Worm (Caenorhabditis elegans) whole organism, mixed stage, embryonic: ENCODE results near the gene ZC374.2.

Source experiments
- M03D4.4 ChIP-seq: sonication (generic microtip); optimal IDR thresholded peaks from 2 replicates; lab custom pipeline; 2017; ENCODE audit warnings: mild to moderate bottlenecking, missing genetic modification characterization, missing compliant biosample characterization
- ceh-43 ChIP-seq: fragments of 200-800 bp; sonication (Bioruptor generic); optimal IDR thresholded peaks from 2 replicates; lab custom pipeline; 2018; ENCODE audit warnings: mild to moderate bottlenecking, missing genetic modification characterization, moderate library complexity, missing compliant biosample characterization
- ceh-83 ChIP-seq: fragments of 200-800 bp; sonication (Bioruptor generic); optimal IDR thresholded peaks from 2 replicates; lab custom pipeline; 2018; ENCODE audit warnings: mild to moderate bottlenecking, missing genetic modification characterization, missing compliant biosample characterization
- ces-1 ChIP-seq: fragments of 150-350 bp; optimal IDR thresholded peaks from 2 replicates; lab custom pipeline; 2014; ENCODE audit warnings: missing biosample characterization, missing genetic modification reagents, missing genetic modification characterization
- elt-1 ChIP-seq: sonication (generic microtip); optimal IDR thresholded peaks from 2 replicates; lab custom pipeline; 2017; ENCODE audit warnings: missing genetic modification characterization, mild to moderate bottlenecking, missing compliant biosample characterization, antibody characterized with exemption, moderate library complexity, borderline replicate concordance; ENCODE audit not compliant: insufficient read depth
- elt-3 ChIP-seq: fragments of 150-350 bp; optimal IDR thresholded peaks from 2 replicates; lab custom pipeline; 2014; ENCODE audit warnings: missing biosample characterization, missing genetic modification characterization
- flh-1 ChIP-seq: fragments of 200-800 bp; sonication (Bioruptor generic); optimal IDR thresholded peaks from 2 replicates; lab custom pipeline; 2018; ENCODE audit warnings: mild to moderate bottlenecking, missing genetic modification characterization, moderate library complexity, missing compliant biosample characterization
- lsy-2 ChIP-seq: fragments of 150-350 bp; optimal IDR thresholded peaks from 2 replicates; lab custom pipeline; 2014; ENCODE audit warnings: missing biosample characterization, missing genetic modification characterization
- mab-5 ChIP-seq: fragments of 150-350 bp; optimal IDR thresholded peaks from 2 replicates; lab custom pipeline; 2014; ENCODE audit warnings: missing biosample characterization, missing genetic modification characterization
- nhr-28 ChIP-seq: fragments of 150-350 bp; optimal IDR thresholded peaks from 2 replicates; lab custom pipeline; 2014; ENCODE audit warnings: missing biosample characterization, missing genetic modification characterization
- sptf-1 ChIP-seq: sonication (generic microtip); optimal IDR thresholded peaks from 2 replicates; lab custom pipeline; 2017; ENCODE audit warnings: mild to moderate bottlenecking, missing genetic modification characterization, moderate library complexity, missing compliant biosample characterization

The ZC374.2 gene

DNA sequence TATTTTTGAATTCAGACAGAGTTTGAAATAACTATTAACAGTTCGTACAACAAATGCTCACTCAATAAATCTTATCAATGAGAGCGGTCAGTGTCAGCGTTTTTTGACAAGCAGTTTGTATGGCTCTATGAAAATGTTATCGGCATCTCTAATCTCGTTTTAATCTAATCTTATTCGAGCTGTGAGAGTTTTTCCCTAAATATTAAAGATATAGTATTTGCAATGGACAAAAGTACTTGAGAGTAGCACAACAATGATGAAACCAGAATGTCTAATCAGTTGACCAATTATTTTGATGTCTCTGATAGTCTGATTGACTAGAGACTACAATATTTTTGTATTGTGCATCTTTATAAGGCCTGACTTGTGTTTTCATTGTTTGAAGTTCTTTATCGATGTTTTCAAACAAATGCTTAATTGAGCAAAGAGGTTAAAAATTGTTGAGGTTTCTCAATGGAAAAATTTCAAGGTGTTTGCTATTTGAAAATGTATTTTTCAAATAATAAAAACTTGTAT lies 62.3 kb downstream of the ZC374.2 start, which contains the start of gene F19C6.5:
TSS of gene F19C6.5 (minus strand) at position 51 of the 516 bp plus-strand sequence.
- TF ChIP-seq flh-1 (GFP tag; lab: Kevin White, UChicago) = no peak
- TF ChIP-seq M03D4.4 (tag; lab: Kevin White, UChicago) = no peak
- TF ChIP-seq ces-1 = no peak
- TF ChIP-seq mab-5 = no peak
- TF ChIP-seq elt-3 (tag; lab: Kevin White, UChicago) = no peak
- TF ChIP-seq sptf-1 = no peak
- no peak for TF ChIP-seq ceh-83
- TF ChIP-seq nhr-28 = no peak
- no peak for TF ChIP-seq ceh-43 (GFP tag; lab: Kevin White, UChicago)
- no peak for TF ChIP-seq lsy-2 (tag; lab: Kevin White, UChicago)
- no peak for TF ChIP-seq elt-1 (tag; lab: Kevin White, UChicago)
- TF ChIP-seq, all 35 proteins: peak for 0
